Worm (Caenorhabditis elegans): ENCODE results near the gene ddl-1.
A peak's percentile ranks its signal among the peaks of the same experiment; 100 is the strongest.

ddl-1 gene

ce11 chrII:5646942-5647341 is 1.2 kb downstream of the ddl-1 start, which contains the start of gene F59E12.9:
Gene F59E12.9, minus strand, starts transcription at chrII:5647042.
- TF ChIP-seq efl-1 (optimal IDR thresholded peaks at IDR 0.05): no peak
- TF ChIP-seq efl-1 (GFP tag; optimal IDR thresholded peaks at IDR 0.05 in 1 of 2): no peak
- TF ChIP-seq nhr-20 (tag; optimal IDR thresholded peaks at IDR 0.05): no peak
- no peak for TF ChIP-seq elt-2 (tag; optimal IDR thresholded peaks at IDR 0.05)

ce11 chrII:5642110-5642509 is 6.1 kb downstream of the ddl-1 start:
- TF ChIP-seq efl-1 (optimal IDR thresholded peaks at IDR 0.05) (no peak), efl-1 (GFP tag; optimal IDR thresholded peaks at IDR 0.05 in 1 of 2) (no peak), ceh-88 (GFP tag; IDR thresholded peaks at IDR 0.05) (no peak), nhr-76 (tag; optimal IDR thresholded peaks at IDR 0.05) (no peak), fkh-4 (tag; optimal IDR thresholded peaks at IDR 0.05; ENCODE audit: borderline replicate concordance) (no peak), fkh-8 (tag; optimal IDR thresholded peaks at IDR 0.05) (no peak), nhr-28 (tag; optimal IDR thresholded peaks at IDR 0.05) (no peak), tbx-2 (tag; optimal IDR thresholded peaks at IDR 0.05) (no peak), nhr-11 (tag; optimal IDR thresholded peaks at IDR 0.05) (no peak), C04F5.9 (tag; optimal IDR thresholded peaks at IDR 0.05) (no peak), alr-1 (tag; optimal IDR thresholded peaks at IDR 0.05; ENCODE audit: borderline replicate concordance) (no peak), sox-4 (tag; optimal IDR thresholded peaks at IDR 0.05) (no peak), zag-1 (tag; optimal IDR thresholded peaks at IDR 0.05) (no peak), nhr-85 (tag) (no peak), vab-15 (tag; optimal IDR thresholded peaks at IDR 0.05) (no peak)

DNA sequence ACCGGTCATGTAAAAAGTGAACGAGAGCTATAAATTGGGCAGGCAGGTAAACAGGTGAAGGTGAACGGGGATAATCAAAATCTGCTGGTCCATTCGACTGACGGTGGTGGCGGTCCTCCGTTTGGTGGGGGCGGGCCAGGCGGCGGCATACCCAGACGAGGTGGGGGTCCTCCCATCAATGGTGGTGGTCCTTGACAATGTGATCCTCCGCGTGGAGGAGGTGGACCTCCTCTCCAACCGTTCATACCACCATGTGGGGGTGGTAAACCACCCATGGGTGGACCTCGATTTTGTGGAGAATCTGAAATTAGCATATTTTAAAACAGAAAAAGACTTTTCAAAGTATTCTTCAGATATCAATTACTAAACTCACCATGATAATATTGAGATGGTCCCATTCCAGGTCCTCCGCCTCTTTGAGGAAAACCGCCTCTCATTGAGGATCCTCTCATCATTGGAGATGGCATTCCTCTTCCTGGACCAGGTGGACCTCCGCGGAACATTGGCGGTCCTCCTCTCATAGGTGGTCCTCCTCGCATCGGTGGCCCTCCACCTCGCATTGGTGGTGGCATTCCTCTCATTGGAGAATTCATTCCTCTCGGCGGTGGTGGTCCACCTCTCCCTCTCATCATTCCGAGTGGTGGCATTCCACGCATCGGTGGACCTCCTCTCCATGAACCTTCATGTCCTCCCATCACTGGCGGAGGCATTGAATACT is 7.7 kb downstream of the ddl-1 start:
- TF ChIP-seq sptf-1 (tag; optimal IDR thresholded peaks at IDR 0.05) (no peak), aly-2 (tag; optimal IDR thresholded peaks at IDR 0.05) (no peak), nhr-47 (tag; optimal IDR thresholded peaks at IDR 0.05) (no peak), snu-23 (GFP tag; optimal IDR thresholded peaks at IDR 0.05) (no peak), nhr-85 (tag) (no peak), fos-1 (tag; optimal IDR thresholded peaks at IDR 0.05) (no peak), nhr-28 (tag; optimal IDR thresholded peaks at IDR 0.05) (no peak), unc-62 (GFP tag; optimal IDR thresholded peaks at IDR 0.05) (no peak), C34B4.2 (tag; optimal IDR thresholded peaks at IDR 0.05) (no peak), egl-27 (tag; optimal IDR thresholded peaks at IDR 0.05) (no peak), nhr-20 (tag; optimal IDR thresholded peaks at IDR 0.05) (no peak), nhr-19 (GFP tag; conservative IDR thresholded peaks at IDR 0.05) (no peak), ceh-63 (GFP tag; optimal IDR thresholded peaks at IDR 0.05) (no peak), lin-13 (GFP tag; optimal IDR thresholded peaks at IDR 0.05) (no peak), elt-3 (tag; optimal IDR thresholded peaks at IDR 0.05) (no peak)

DNA sequence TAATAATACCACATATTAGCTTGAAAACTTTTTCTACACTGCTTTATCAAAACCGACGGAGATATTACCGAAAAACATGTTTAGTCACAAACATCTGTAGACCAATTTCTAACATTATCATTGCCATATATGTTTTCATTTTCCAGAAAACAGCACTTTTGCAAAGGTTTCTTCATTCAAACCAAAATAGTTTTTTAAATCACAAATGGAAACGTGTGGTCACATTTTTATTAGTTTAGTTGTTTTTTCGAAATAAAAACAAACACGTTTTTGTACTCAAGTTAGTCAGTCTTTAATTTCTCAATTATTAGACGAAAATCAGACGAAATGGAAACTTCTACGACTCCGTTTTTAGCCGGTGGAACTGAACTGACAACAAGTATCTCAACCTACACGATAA is 10.1 kb downstream of the ddl-1 start, which contains the start of gene F59E12.3:
TSS of gene F59E12.3 (plus strand) at position 301 of the 400 bp plus-strand sequence.
- TF ChIP-seq nhr-85 (tag) (peak; percentile 42), lir-3 (tag; optimal IDR thresholded peaks at IDR 0.05; ENCODE audit: poor library complexity) (no peak)

DNA sequence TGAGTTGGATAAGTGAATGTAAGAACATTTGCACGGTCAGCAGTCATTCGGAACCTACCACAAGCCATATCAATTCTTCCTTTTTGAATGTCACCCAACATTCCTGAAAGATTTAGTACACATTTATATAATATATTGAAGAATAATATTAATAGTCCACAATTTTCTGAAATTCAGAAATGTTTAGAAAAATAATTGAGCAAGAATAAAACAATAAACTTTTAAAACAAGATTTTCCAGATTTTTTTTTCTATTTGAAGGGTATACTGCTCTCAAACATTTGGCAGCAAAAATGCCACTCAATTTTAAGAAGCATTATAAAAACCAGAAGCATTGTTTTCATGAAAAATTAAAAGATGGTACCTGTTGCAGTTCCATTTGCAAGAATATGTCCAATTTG is 11.3 kb downstream of the ddl-1 start, which contains the start of gene F59E12.8:
TSS of gene F59E12.8 (minus strand) at position 101 of the 400 bp plus-strand sequence.
- TF ChIP-seq elt-3 (tag; optimal IDR thresholded peaks at IDR 0.05): no peak
- no peak for TF ChIP-seq unc-86 (tag; optimal IDR thresholded peaks at IDR 0.05)
- TF ChIP-seq alr-1 (tag; optimal IDR thresholded peaks at IDR 0.05; ENCODE audit: borderline replicate concordance): no peak
- TF ChIP-seq zag-1 (tag; optimal IDR thresholded peaks at IDR 0.05): no peak
- TF ChIP-seq pax-3 (tag; optimal IDR thresholded peaks at IDR 0.05): no peak
- no peak for TF ChIP-seq lin-39 (tag; optimal IDR thresholded peaks at IDR 0.05)
- TF ChIP-seq lin-14 (GFP tag; optimal IDR thresholded peaks at IDR 0.05): no peak
- TF ChIP-seq C16A3.4 (tag; optimal IDR thresholded peaks at IDR 0.05): no peak
- no peak for TF ChIP-seq fkh-4 (tag; optimal IDR thresholded peaks at IDR 0.05; ENCODE audit: borderline replicate concordance)
- TF ChIP-seq dsc-1 (tag; optimal IDR thresholded peaks at IDR 0.05): no peak
- TF ChIP-seq ceh-82 (tag; optimal IDR thresholded peaks at IDR 0.05): no peak
- no peak for TF ChIP-seq nhr-47 (tag; optimal IDR thresholded peaks at IDR 0.05)
- TF ChIP-seq hpl-2 (GFP tag; optimal IDR thresholded peaks at IDR 0.05): no peak
- no peak for TF ChIP-seq snu-23 (GFP tag; optimal IDR thresholded peaks at IDR 0.05)
- no peak for TF ChIP-seq nhr-71 (tag; optimal IDR thresholded peaks at IDR 0.05)
- TF ChIP-seq lin-13 (GFP tag; optimal IDR thresholded peaks at IDR 0.05): no peak
- no peak for TF ChIP-seq egl-13 (tag; optimal IDR thresholded peaks at IDR 0.05)

Data from whole organism, L1 larva.